Worm (Caenorhabditis elegans): ENCODE data around the gene F49C12.15.

DNA sequence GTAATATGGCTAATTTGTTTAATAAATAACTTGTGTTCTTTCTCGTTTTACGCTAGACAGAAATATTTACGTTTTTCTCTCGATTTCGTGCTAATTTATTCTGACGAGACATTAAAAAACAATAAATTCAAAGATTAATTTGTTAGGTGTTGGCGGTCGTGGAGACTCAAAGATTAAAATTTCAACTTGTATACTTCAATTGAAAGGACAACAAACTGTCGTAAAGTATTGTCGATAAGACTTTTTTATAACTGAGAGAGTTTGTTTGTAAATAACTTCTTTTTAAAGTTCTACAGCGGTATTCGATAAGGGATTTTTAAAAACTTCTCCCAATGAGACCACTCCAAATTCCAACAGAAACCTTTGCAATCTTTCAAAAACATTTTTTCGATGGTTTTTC lies 29.5 kb downstream of the F49C12.15 start:
- TF ChIP-seq ceh-16 (tag; optimal IDR thresholded peaks at IDR 0.05) (no peak), nhr-25 (tag; optimal IDR thresholded peaks at IDR 0.05) (no peak), nhr-11 (tag; optimal IDR thresholded peaks at IDR 0.05) (no peak), nhr-28 (tag; optimal IDR thresholded peaks at IDR 0.05) (no peak), ama-1 (optimal IDR thresholded peaks at IDR 0.05) (no peak), zag-1 (tag; optimal IDR thresholded peaks at IDR 0.05) (no peak), ceh-82 (tag; optimal IDR thresholded peaks at IDR 0.05) (no peak)

Measured in whole organism, L3 larva.